Worm (Caenorhabditis elegans) whole organism, mixed stage, embryonic: ENCODE measurements around the gene fbxb-11.

ENCODE experiments used
- cnd-1 ChIP-seq: fragments of 200-800 bp; sonication (Bioruptor generic); optimal IDR thresholded peaks from 2 replicates; lab custom pipeline; 2018; ENCODE audit warnings: mild to moderate bottlenecking, missing genetic modification characterization, missing compliant biosample characterization
- elt-1 ChIP-seq: sonication (generic microtip); optimal IDR thresholded peaks from 2 replicates; lab custom pipeline; 2017; ENCODE audit warnings: missing genetic modification characterization, mild to moderate bottlenecking, missing compliant biosample characterization, antibody characterized with exemption, moderate library complexity, borderline replicate concordance; ENCODE audit not compliant: insufficient read depth
- lsy-2 ChIP-seq: fragments of 150-350 bp; optimal IDR thresholded peaks from 2 replicates; lab custom pipeline; 2014; ENCODE audit warnings: missing biosample characterization, missing genetic modification characterization
- mab-5 ChIP-seq: fragments of 150-350 bp; optimal IDR thresholded peaks from 2 replicates; lab custom pipeline; 2014; ENCODE audit warnings: missing biosample characterization, missing genetic modification characterization
- nhr-28 ChIP-seq: fragments of 150-350 bp; optimal IDR thresholded peaks from 2 replicates; lab custom pipeline; 2014; ENCODE audit warnings: missing biosample characterization, missing genetic modification characterization
- nhr-76 ChIP-seq: sonication (generic microtip); optimal IDR thresholded peaks from 2 replicates; lab custom pipeline; 2017; ENCODE audit warnings: missing biosample characterization, missing genetic modification characterization
- snpc-4 ChIP-seq: fragments of 150-350 bp; optimal IDR thresholded peaks from 2 replicates; lab custom pipeline; 2014; ENCODE audit warnings: missing biosample characterization, missing genetic modification characterization
- unc-120 ChIP-seq: sonication (generic microtip); optimal IDR thresholded peaks from 2 replicates; lab custom pipeline; 2017; ENCODE audit warnings: missing genetic modification characterization, missing compliant biosample characterization; ENCODE audit not compliant: poor library complexity, severe bottlenecking
- ztf-11 ChIP-seq: fragments of 150-350 bp; optimal IDR thresholded peaks from 2 replicates; lab custom pipeline; 2014; ENCODE audit warnings: missing biosample characterization, missing genetic modification characterization

- TF ChIP-seq nhr-76, result no peak
- no peak for TF ChIP-seq snpc-4
- no peak for TF ChIP-seq ztf-11 (tag; lab: Kevin White, UChicago)
- TF ChIP-seq lsy-2 (tag; lab: Kevin White, UChicago), result no peak
- no peak for TF ChIP-seq elt-1 (tag; lab: Kevin White, UChicago)
- TF ChIP-seq nhr-28 (tag; lab: Kevin White, UChicago), result no peak
- no peak for TF ChIP-seq cnd-1 (tag; lab: Kevin White, UChicago)
- TF ChIP-seq unc-120 (tag; lab: Kevin White, UChicago), result no peak
- TF ChIP-seq mab-5 (tag; lab: Kevin White, UChicago), result no peak
Observed at ce11 chrII:1724314-1724713, at the start of gene fbxb-11.
